Fruit fly (Drosophila melanogaster): ENCODE data around the gene CG3213.

DNA sequence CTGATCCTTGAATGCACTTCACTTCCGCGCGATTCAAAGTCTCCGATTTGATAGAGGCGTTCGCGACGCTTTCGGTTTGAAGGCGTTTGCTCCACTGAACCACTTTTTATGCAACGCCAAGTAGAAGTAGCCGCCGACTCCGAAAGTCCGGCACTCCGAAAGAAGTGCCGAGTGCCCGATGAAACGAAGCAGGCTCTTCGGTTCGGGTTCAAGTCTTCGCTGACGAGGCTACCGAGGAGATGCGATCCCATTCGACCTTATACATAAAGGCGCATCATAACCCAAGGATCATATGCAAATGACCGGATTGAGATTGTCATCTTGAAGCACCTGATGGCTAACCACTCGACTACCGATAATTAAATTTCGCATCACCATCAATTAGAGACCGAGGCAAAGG is 28.5 kb downstream of the CG3213 start, which contains the start of gene CG15414:
- no peak for TF ChIP-seq CG7963 (GFP tag; IDR thresholded peaks at IDR 0.05; ENCODE audit: partially characterized antibody)
- TF ChIP-seq Spps (tag; optimal IDR thresholded peaks at IDR 0.05): no peak
- no peak for TF ChIP-seq BEAF-32 (GFP tag; optimal IDR thresholded peaks at IDR 0.05)
- TF ChIP-seq lmd (GFP tag; IDR thresholded peaks at IDR 0.05): no peak
- no peak for TF ChIP-seq amos (GFP tag; IDR thresholded peaks at IDR 0.05; ENCODE audit: partially characterized antibody)
- TF ChIP-seq kni (GFP tag; optimal IDR thresholded peaks at IDR 0.05): no peak
- TF ChIP-seq tap (tag; optimal IDR thresholded peaks at IDR 0.05): no peak
- TF ChIP-seq CG10959 (GFP tag; IDR thresholded peaks at IDR 0.05): no peak
- no peak for TF ChIP-seq Atf6 (GFP tag; IDR thresholded peaks at IDR 0.05)
- TF ChIP-seq pfk (GFP tag; optimal IDR thresholded peaks at IDR 0.05): no peak
- no peak for TF ChIP-seq h (optimal IDR thresholded peaks at IDR 0.05)
- TF ChIP-seq zfh2 (GFP tag; optimal IDR thresholded peaks at IDR 0.05): no peak

Measured in whole organism, embryonic.